Fruit fly (Drosophila melanogaster): ENCODE results near the gene RpS27A.

RpS27A gene

DNA sequence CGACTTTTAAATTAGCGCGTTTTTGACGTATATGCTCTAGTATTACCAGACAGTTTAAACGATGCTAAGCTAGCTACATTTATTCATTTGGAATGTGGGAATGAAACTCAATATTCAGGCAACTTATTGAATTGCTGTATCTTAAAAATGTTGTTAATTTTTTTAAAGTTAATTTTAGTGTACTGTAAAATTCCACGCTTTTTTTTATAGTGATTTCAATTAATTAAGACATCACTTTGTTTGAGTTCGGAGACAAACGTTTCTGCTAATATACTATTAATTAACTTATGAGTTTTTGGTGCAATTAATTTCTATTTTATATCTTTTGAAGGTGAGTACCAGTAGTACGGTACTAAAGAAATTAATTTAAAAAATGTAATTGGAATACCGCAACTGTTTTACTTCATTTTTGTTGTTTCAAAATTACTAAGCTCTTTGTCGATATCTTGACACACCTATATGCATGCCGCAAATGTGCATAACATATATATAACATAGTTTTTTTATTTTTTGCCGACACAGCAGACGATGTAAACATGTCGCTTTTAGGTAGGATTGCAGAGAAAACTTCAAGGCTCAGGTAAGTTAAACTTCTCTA lies 21.8 kb upstream of the RpS27A start, which contains the start of the genes Cdk1 and mRpS7 (continued):
- TF ChIP-seq B-H1 (GFP tag; IDR thresholded peaks at IDR 0.05) (peak; percentile 63), Camta (GFP tag; optimal IDR thresholded peaks at IDR 0.05) (peak; percentile 57), CG6654 (GFP tag; optimal IDR thresholded peaks at IDR 0.05) (peak; percentile 7), dan (GFP tag; IDR thresholded peaks at IDR 0.05) (no peak), knrl (GFP tag; IDR thresholded peaks at IDR 0.05; ENCODE audit: partially characterized antibody) (no peak), nom (GFP tag; optimal IDR thresholded peaks at IDR 0.05) (no peak), CG12236 (GFP tag; optimal IDR thresholded peaks at IDR 0.05) (no peak), CG6813 (GFP tag; optimal IDR thresholded peaks at IDR 0.05) (no peak), jigr1 (GFP tag; IDR thresholded peaks at IDR 0.05) (peak; percentile 65; the same call in 1 of the 3 replicates), Rfx (GFP tag; IDR thresholded peaks at IDR 0.05) (peak; percentile 70), CG8089 (GFP tag; optimal IDR thresholded peaks at IDR 0.05) (peak; percentile 42), aop (GFP tag; IDR thresholded peaks at IDR 0.05) (no peak), Hmr (GFP tag; optimal IDR thresholded peaks at IDR 0.05) (peak; percentile 73), sens (GFP tag) (peak; percentile 94), CG13287 (GFP tag; IDR thresholded peaks at IDR 0.05; ENCODE audit: partially characterized antibody) (no peak), tx (GFP tag; optimal IDR thresholded peaks at IDR 0.05) (peak; percentile 44), ssp (GFP tag; IDR thresholded peaks at IDR 0.05) (peak; percentile 71), pzg (GFP tag; optimal IDR thresholded peaks at IDR 0.05) (peak; percentile 47), crp (GFP tag; optimal IDR thresholded peaks at IDR 0.05) (peak in 1 of 2 experiments; percentile 35), Nf-YC (tag; optimal IDR thresholded peaks at IDR 0.05) (peak; percentile 59), luna (GFP tag; optimal IDR thresholded peaks at IDR 0.05) (no peak), CTCF (GFP tag; optimal IDR thresholded peaks at IDR 0.05) (no peak), Bdp1 (GFP tag; optimal IDR thresholded peaks at IDR 0.05) (no peak), CG10267 (tag; optimal IDR thresholded peaks at IDR 0.05) (peak; percentile 74), CG9932 (GFP tag; IDR thresholded peaks at IDR 0.05) (peak; percentile 35; the same call in 1 of the 2 replicates), CG42726 (GFP tag; IDR thresholded peaks at IDR 0.05; ENCODE audit: partially characterized antibody) (no peak), nau (GFP tag; optimal IDR thresholded peaks at IDR 0.05) (peak; percentile 12), CG15479 (GFP tag; optimal IDR thresholded peaks at IDR 0.05) (no peak), Atf3 (GFP tag; optimal IDR thresholded peaks at IDR 0.05) (peak; percentile 68), CG2129 (GFP tag; IDR thresholded peaks at IDR 0.05; ENCODE audit: partially characterized antibody) (no peak), Taf1 (GFP tag; IDR thresholded peaks at IDR 0.05) (0 out of 2 replicates have a peak, but pooled peaks have one; percentile 37), CG1647 (GFP tag; optimal IDR thresholded peaks at IDR 0.05) (no peak), CG17612 (GFP tag; IDR thresholded peaks at IDR 0.05) (no peak), Usf (GFP tag; optimal IDR thresholded peaks at IDR 0.05) (peak; percentile 40), grn (GFP tag; optimal IDR thresholded peaks at IDR 0.05) (no peak), gsb (GFP tag; IDR thresholded peaks at IDR 0.05) (0 out of 2 replicates have a peak, but pooled peaks have one; percentile 32), CG13296 (GFP tag; optimal IDR thresholded peaks at IDR 0.05) (peak; percentile 54), dimm (GFP tag; IDR thresholded peaks at IDR 0.05) (no peak), ab (GFP tag; optimal IDR thresholded peaks at IDR 0.05) (no peak), Atf-2 (GFP tag; optimal IDR thresholded peaks at IDR 0.05) (peak; percentile 38), gfzf (GFP tag; optimal IDR thresholded peaks at IDR 0.05) (peak; percentile 26), CG17385 (GFP tag; optimal IDR thresholded peaks at IDR 0.05) (peak; percentile 68), stc (GFP tag; IDR thresholded peaks at IDR 0.05) (peak; percentile 15; the same call in 1 of the 2 replicates), Sox100B (GFP tag; optimal IDR thresholded peaks at IDR 0.05) (peak; percentile 76), Ptx1 (GFP tag; IDR thresholded peaks at IDR 0.05) (peak; percentile 65), CG10366 (GFP tag; IDR thresholded peaks at IDR 0.05) (peak; percentile 69; the same call in 1 of the 2 replicates), exex (tag; optimal IDR thresholded peaks at IDR 0.05) (peak; percentile 39), CG6175 (GFP tag; IDR thresholded peaks at IDR 0.05) (no peak), CG1602 (GFP tag; optimal IDR thresholded peaks at IDR 0.05) (peak; percentile 70), CG10274 (GFP tag; optimal IDR thresholded peaks at IDR 0.05) (no peak), CG31388 (GFP tag; optimal IDR thresholded peaks at IDR 0.05) (peak; percentile 23)
